Fruit fly (Drosophila melanogaster) whole organism, embryonic: Measurements from ENCODE around the gene Pino.

Experiments
- ATbp ChIP-seq: fragments of 200-800 bp; sonication (Bioruptor generic); optimal IDR thresholded peaks from 2 replicates; lab custom pipeline; 2017; ENCODE audit warnings: missing biosample characterization, mild to moderate bottlenecking, missing genetic modification characterization, missing genetic modification reagents
- Awh ChIP-seq: fragments of 200-800 bp; sonication (Bioruptor generic); IDR thresholded peaks from 2 replicates; pipeline ENCODE4, ENCODE4 v1.3.6; 2022; ENCODE audit warnings: missing biosample characterization, missing genetic modification characterization
- CG10267 ChIP-seq: fragments of 200-800 bp; sonication (Bioruptor generic); optimal IDR thresholded peaks from 2 replicates; lab custom pipeline; 2018; ENCODE audit warnings: missing biosample characterization, mild to moderate bottlenecking, missing genetic modification characterization, moderate library complexity
- CG10274 ChIP-seq: fragments of 200-800 bp; sonication (Bioruptor generic); optimal IDR thresholded peaks from 3 replicates; lab custom pipeline; 2017; ENCODE audit warnings: missing biosample characterization, mild to moderate bottlenecking, missing genetic modification characterization
- CG11695 ChIP-seq: fragments of 200-800 bp; sonication (Bioruptor generic); IDR thresholded peaks from 3 replicates; pipeline ENCODE4 v1.3.6; 2022; ENCODE audit warnings: missing biosample characterization, missing genetic modification characterization
- CG13775 ChIP-seq: fragments of 200-800 bp; sonication (Bioruptor generic); optimal IDR thresholded peaks from 3 replicates; lab custom pipeline; 2017; ENCODE audit warnings: missing biosample characterization, mild to moderate bottlenecking, missing genetic modification characterization
- CG13894 ChIP-seq: fragments of 200-800 bp; sonication (Bioruptor generic); optimal IDR thresholded peaks from 3 replicates; lab custom pipeline; 2018; ENCODE audit warnings: missing biosample characterization, mild to moderate bottlenecking, missing genetic modification characterization, moderate library complexity
- CG18262 ChIP-seq: fragments of 200-800 bp; optimal IDR thresholded peaks from 3 replicates; lab custom pipeline; 2019; ENCODE audit warnings: missing biosample characterization, mild to moderate bottlenecking, missing genetic modification characterization, moderate library complexity
- CG2129 ChIP-seq: fragments of 200-800 bp; sonication (Bioruptor generic); IDR thresholded peaks from 2 replicates; pipeline ENCODE4 v1.3.6; 2022; ENCODE audit warnings: missing biosample characterization, missing genetic modification characterization; ENCODE audit not compliant: partially characterized antibody
- CG2678 ChIP-seq: fragments of 200-800 bp; sonication (Bioruptor generic); optimal IDR thresholded peaks from 3 replicates; lab custom pipeline; 2019; ENCODE audit warnings: missing biosample characterization, mild to moderate bottlenecking, missing genetic modification characterization, moderate library complexity
- CG32772 ChIP-seq: fragments of 200-800 bp; sonication (Bioruptor generic); IDR thresholded peaks from 2 replicates; pipeline ENCODE4 v1.3.6; 2022; ENCODE audit warnings: missing biosample characterization, missing genetic modification characterization
- CG4707 ChIP-seq: fragments of 200-800 bp; sonication (Bioruptor generic); optimal IDR thresholded peaks from 2 replicates; lab custom pipeline; 2018; ENCODE audit warnings: missing biosample characterization, mild to moderate bottlenecking, missing genetic modification characterization, moderate library complexity
- CG6272 ChIP-seq: fragments of 200-800 bp; sonication (Bioruptor generic); IDR thresholded peaks from 2 replicates; pipeline ENCODE4 v1.3.6; 2022; ENCODE audit warnings: missing biosample characterization, missing genetic modification characterization
- CG7271 ChIP-seq: fragments of 200-800 bp; sonication (Bioruptor generic); optimal IDR thresholded peaks from 2 replicates; lab custom pipeline; 2018; ENCODE audit warnings: missing biosample characterization, mild to moderate bottlenecking, missing genetic modification characterization, moderate library complexity
- CG7556 ChIP-seq: fragments of 200-800 bp; sonication (Bioruptor generic); optimal IDR thresholded peaks from 2 replicates; lab custom pipeline; 2017; ENCODE audit warnings: missing biosample characterization, mild to moderate bottlenecking, missing genetic modification characterization
- CG8290 ChIP-seq, 3 experiments: fragments of 200-800 bp; sonication (Bioruptor generic); optimal IDR thresholded peaks; 2 replicates each; lab custom pipeline; 2016 to 2019; ENCODE audit warnings: missing biosample characterization in 3 of 3, missing genetic modification characterization in 3 of 3, mild to moderate bottlenecking in 2 of 3, moderate library complexity in 1 of 3
- CTCF ChIP-seq: fragments of 200-800 bp; sonication (Bioruptor generic); optimal IDR thresholded peaks from 2 replicates; lab custom pipeline; 2017; ENCODE audit warnings: missing biosample characterization, mild to moderate bottlenecking, missing genetic modification characterization, moderate library complexity
- Deaf1 ChIP-seq: fragments of 200-800 bp; optimal IDR thresholded peaks from 3 replicates; lab custom pipeline; 2019; ENCODE audit warnings: missing biosample characterization, mild to moderate bottlenecking, missing genetic modification characterization, moderate library complexity
- Dp ChIP-seq: fragments of 200-800 bp; sonication (Bioruptor generic); optimal IDR thresholded peaks from 2 replicates; lab custom pipeline; 2018; ENCODE audit warnings: missing biosample characterization, mild to moderate bottlenecking, missing genetic modification characterization, moderate library complexity
- GATAe ChIP-seq: fragments of 200-800 bp; sonication (Bioruptor generic); conservative IDR thresholded peaks from 2 replicates; pipeline ENCODE4 v1.3.6; 2022; ENCODE audit warnings: missing biosample characterization, missing genetic modification characterization
- HLH4C ChIP-seq: fragments of 200-800 bp; sonication (Bioruptor generic); IDR thresholded peaks from 3 replicates; pipeline ENCODE4 v1.3.6; 2022; ENCODE audit warnings: missing biosample characterization, missing genetic modification characterization; ENCODE audit not compliant: partially characterized antibody
- HLH54F ChIP-seq: fragments of 200-800 bp; sonication (Bioruptor generic); optimal IDR thresholded peaks from 3 replicates; lab custom pipeline; 2016; ENCODE audit warnings: missing biosample characterization, missing genetic modification characterization
- Hr39 ChIP-seq: fragments of >200 bp; optimal IDR thresholded peaks from 2 replicates; lab custom pipeline; 2017
- Hr51 ChIP-seq, 2 experiments: fragments of 200-800 bp; sonication (Bioruptor generic); optimal IDR thresholded peaks; 2 replicates in 1 of 2; 3 replicates in 1 of 2; lab custom pipeline; 2016 to 2018; ENCODE audit warnings: missing biosample characterization in 2 of 2, missing genetic modification characterization in 2 of 2, mild to moderate bottlenecking in 1 of 2, moderate library complexity in 1 of 2
- Mrtf ChIP-seq: fragments of 200-800 bp; sonication (Bioruptor generic); IDR thresholded peaks from 3 replicates; pipeline ENCODE4 v1.3.6; 2022; ENCODE audit warnings: missing biosample characterization, missing genetic modification characterization
- NC2α ChIP-seq: fragments of 200-800 bp; sonication (Bioruptor generic); optimal IDR thresholded peaks from 2 replicates; lab custom pipeline; 2016; ENCODE audit warnings: missing biosample characterization, missing genetic modification characterization
- NC2β ChIP-seq: fragments of 200-800 bp; sonication (Bioruptor generic); optimal IDR thresholded peaks from 2 replicates; lab custom pipeline; 2016; ENCODE audit warnings: missing biosample characterization, missing genetic modification characterization
- Oaz ChIP-seq: fragments of 200-800 bp; sonication (Bioruptor generic); IDR thresholded peaks from 2 replicates; pipeline ENCODE4 v1.3.6; 2022; ENCODE audit warnings: missing biosample characterization, missing genetic modification characterization
- Pdp1 ChIP-seq, 2 experiments: fragments of 200-800 bp; sonication (Bioruptor generic); optimal IDR thresholded peaks; 3 replicates each; lab custom pipeline; 2016; ENCODE audit warnings: missing biosample characterization in 2 of 2, missing genetic modification characterization in 2 of 2, mild to moderate bottlenecking in 1 of 2, moderate library complexity in 1 of 2
- Scr ChIP-seq: fragments of 200-800 bp; sonication (Bioruptor generic); IDR thresholded peaks from 2 replicates; pipeline ENCODE4 v1.3.6; 2022; ENCODE audit warnings: missing biosample characterization, missing genetic modification characterization; ENCODE audit not compliant: partially characterized antibody
- Sox100B ChIP-seq: fragments of 200-800 bp; sonication (Bioruptor generic); optimal IDR thresholded peaks from 3 replicates; lab custom pipeline; 2018; ENCODE audit warnings: missing biosample characterization, mild to moderate bottlenecking, missing genetic modification characterization
- Trl ChIP-seq, 3 experiments: fragments of >200 bp in 2 of 3; fragments of 200-800 bp in 1 of 3; sonication (Bioruptor generic) in 1 of 3; optimal IDR thresholded peaks; 2 replicates in 1 of 3; 3 replicates in 2 of 3; lab custom pipeline; 2016 to 2017; ENCODE audit warnings: missing biosample characterization in 1 of 3, missing genetic modification characterization in 1 of 3
- Vsx1 ChIP-seq: fragments of 200-800 bp; sonication (Bioruptor generic); optimal IDR thresholded peaks from 2 replicates; lab custom pipeline; 2017; ENCODE audit warnings: missing biosample characterization, mild to moderate bottlenecking, missing genetic modification characterization, missing genetic modification reagents
- ash1 ChIP-seq: fragments of 200-800 bp; sonication (Bioruptor generic); optimal IDR thresholded peaks from 2 replicates; lab custom pipeline; 2018; ENCODE audit warnings: missing biosample characterization, mild to moderate bottlenecking, missing genetic modification characterization
- ato ChIP-seq: fragments of 200-800 bp; sonication (Bioruptor generic); IDR thresholded peaks from 2 replicates; pipeline ENCODE4 v1.3.6; 2022; ENCODE audit warnings: missing biosample characterization, missing genetic modification characterization; ENCODE audit not compliant: partially characterized antibody
- az2 ChIP-seq: fragments of 200-800 bp; sonication (Bioruptor generic); optimal IDR thresholded peaks from 3 replicates; lab custom pipeline; 2016; ENCODE audit warnings: missing biosample characterization, missing genetic modification characterization
- bcd ChIP-seq: fragments of 200-800 bp; sonication (Bioruptor generic); optimal IDR thresholded peaks from 2 replicates; lab custom pipeline; 2017; ENCODE audit warnings: missing biosample characterization, mild to moderate bottlenecking, missing genetic modification characterization
- disco-r ChIP-seq: fragments of 200-800 bp; sonication (Bioruptor generic); optimal IDR thresholded peaks from 2 replicates; lab custom pipeline; 2016; ENCODE audit warnings: missing biosample characterization, missing genetic modification characterization
- lbe ChIP-seq: fragments of 200-800 bp; sonication (Bioruptor generic); optimal IDR thresholded peaks from 2 replicates; lab custom pipeline; 2016; ENCODE audit warnings: missing biosample characterization, mild to moderate bottlenecking, missing genetic modification characterization
- mirr ChIP-seq: fragments of 200-800 bp; sonication (Bioruptor generic); optimal IDR thresholded peaks from 3 replicates; lab custom pipeline; 2018; ENCODE audit warnings: missing biosample characterization, mild to moderate bottlenecking, missing genetic modification characterization
- otp ChIP-seq: fragments of 200-800 bp; sonication (Bioruptor generic); IDR thresholded peaks from 3 replicates; pipeline ENCODE4, ENCODE4 v1.3.6; 2022; ENCODE audit warnings: missing biosample characterization, missing genetic modification characterization
- ro ChIP-seq: fragments of 200-800 bp; sonication (Bioruptor generic); IDR thresholded peaks from 2 replicates; pipeline ENCODE4 v1.3.6; 2022; ENCODE audit warnings: missing biosample characterization, missing genetic modification characterization
- sens ChIP-seq: fragments of 200-800 bp; sonication (Bioruptor generic); peaks from one replicate; lab custom pipeline; 2016; ENCODE audit warnings: missing biosample characterization, missing genetic modification characterization
- shn ChIP-seq: fragments of 200-800 bp; sonication (Bioruptor generic); optimal IDR thresholded peaks from 3 replicates; lab custom pipeline; 2016; ENCODE audit warnings: missing biosample characterization, missing genetic modification characterization
- slbo ChIP-seq: fragments of 200-800 bp; sonication (Bioruptor generic); IDR thresholded peaks from 2 replicates; pipeline ENCODE4 v1.3.6; 2022; ENCODE audit warnings: missing biosample characterization, missing genetic modification characterization
- tup ChIP-seq: fragments of 200-800 bp; sonication (Bioruptor generic); optimal IDR thresholded peaks from 2 replicates; lab custom pipeline; 2016; ENCODE audit warnings: missing biosample characterization, mild to moderate bottlenecking, missing genetic modification characterization, moderate library complexity
- wek ChIP-seq: fragments of 200-800 bp; sonication (Bioruptor generic); optimal IDR thresholded peaks from 3 replicates; lab custom pipeline; 2018; ENCODE audit warnings: missing biosample characterization, mild to moderate bottlenecking, missing genetic modification characterization, moderate library complexity

Pino gene

DNA sequence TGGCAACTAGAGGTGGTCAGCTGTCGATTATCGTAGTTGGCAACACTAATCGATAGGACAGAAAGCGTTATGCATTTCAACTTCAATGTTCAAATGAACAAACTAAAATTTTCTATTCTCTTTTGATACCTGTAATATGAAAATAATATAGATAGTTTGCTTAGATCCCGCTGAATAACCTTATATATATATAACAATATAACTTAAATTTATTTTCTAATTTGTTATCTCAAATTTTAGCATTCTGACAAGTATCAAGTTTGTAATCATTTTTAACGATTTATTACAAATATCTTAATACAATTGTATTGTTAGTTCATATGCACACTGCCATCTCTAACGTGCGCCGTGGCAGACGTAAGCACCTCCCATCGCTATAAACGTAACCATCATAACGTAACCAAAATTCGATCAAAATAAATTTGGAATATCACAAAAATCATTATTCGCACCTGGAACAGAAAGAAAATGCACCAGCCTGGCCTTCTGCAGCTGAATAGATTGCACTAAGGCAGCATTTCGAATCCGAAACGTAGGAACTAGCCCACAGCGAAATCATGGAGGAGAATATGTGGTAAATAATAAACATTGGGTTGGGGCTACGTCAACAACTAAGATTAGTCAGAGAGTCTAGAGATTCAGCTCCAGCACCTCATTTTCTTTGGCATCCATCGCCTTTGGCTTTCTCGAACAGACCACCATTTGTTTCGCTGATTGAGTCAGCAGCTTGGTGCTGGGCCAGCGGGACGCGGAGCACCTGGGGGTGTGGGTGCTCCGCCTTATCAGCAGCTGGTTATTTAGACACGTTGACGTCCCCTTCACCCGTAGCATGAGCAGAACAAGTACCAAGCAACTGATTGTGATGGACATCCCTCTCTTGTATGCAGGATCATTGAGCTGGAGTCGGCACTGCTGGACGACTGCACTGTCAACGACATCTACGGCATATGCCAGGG, at the start of gene Pino, which contains the start of gene TBC1D23 (continued):
- peak; percentile 26 to 41 for TF ChIP-seq Pdp1 (GFP tag; optimal IDR thresholded peaks at IDR 0.05; lab: Kevin White, UChicago)
- TF ChIP-seq CG4707 (GFP tag; lab: Kevin White, UChicago): no peak
- TF ChIP-seq Scr (GFP tag; lab: Robert Waterston, UW): peak; percentile 80
- TF ChIP-seq CG2129 (GFP tag; lab: Robert Waterston, UW): peak; percentile 41; the same call in 1 of the 2 replicates
- peak; percentile 35 for TF ChIP-seq ro (GFP tag; lab: Robert Waterston, UW)
- peak; percentile 64 for TF ChIP-seq az2 (GFP tag; lab: Kevin White, UChicago)
- TF ChIP-seq Trl (optimal IDR thresholded peaks at IDR 0.05; lab: Kevin White, UChicago): no peak
- TF ChIP-seq Trl (GFP tag; optimal IDR thresholded peaks at IDR 0.05; lab: Kevin White, UChicago): peak; percentile 2
- TF ChIP-seq CTCF (GFP tag; lab: Kevin White, UChicago): no peak
- peak; percentile 71 for TF ChIP-seq Sox100B
- peak; percentile 56 for TF ChIP-seq CG32772
- peak; percentile 5 for TF ChIP-seq Dp (GFP tag; lab: Kevin White, UChicago)
- TF ChIP-seq bcd: peak; percentile 72
- TF ChIP-seq CG10274 (GFP tag; lab: Kevin White, UChicago): no peak
- TF ChIP-seq CG6272: peak; percentile 65
- TF ChIP-seq CG13894 (tag; lab: Kevin White, UChicago): peak; percentile 37
- peak; percentile 26 for TF ChIP-seq HLH54F (GFP tag; lab: Kevin White, UChicago)
- peak; percentile 71 for TF ChIP-seq CG7556 (GFP tag; lab: Kevin White, UChicago)
- no peak for TF ChIP-seq otp (GFP tag; lab: Robert Waterston, UW)
- TF ChIP-seq CG10267 (tag; lab: Kevin White, UChicago): peak; percentile 67
- no peak for TF ChIP-seq shn (GFP tag; lab: Kevin White, UChicago)
- peak; percentile 75 for TF ChIP-seq CG13775
- TF ChIP-seq NC2α (GFP tag; lab: Kevin White, UChicago): no peak
- peak; percentile 46; the same call in 1 of the 2 replicates for TF ChIP-seq Oaz (GFP tag; lab: Robert Waterston, UW)
- no peak for TF ChIP-seq disco-r (GFP tag; lab: Kevin White, UChicago)
- TF ChIP-seq Awh: peak; percentile 55; the same call in 1 of the 2 replicates
- TF ChIP-seq CG2678 (tag; lab: Kevin White, UChicago): peak; percentile 78
- peak; percentile 24 for TF ChIP-seq Deaf1
- 0 out of 2 replicates have a peak, but pooled peaks have one; percentile 18 for TF ChIP-seq GATAe (GFP tag; lab: Robert Waterston, UW)
- no peak for TF ChIP-seq ash1 (GFP tag; lab: Kevin White, UChicago)
- TF ChIP-seq HLH4C (GFP tag; lab: Robert Waterston, UW): peak; percentile 41; the same call in 1 of the 3 replicates
- no peak for TF ChIP-seq tup (GFP tag; lab: Kevin White, UChicago)
- peak; percentile 19 for TF ChIP-seq Vsx1
- TF ChIP-seq slbo: peak; percentile 86
- TF ChIP-seq wek (GFP tag; lab: Kevin White, UChicago): no peak
- no peak for TF ChIP-seq ATbp
- TF ChIP-seq lbe (GFP tag; lab: Kevin White, UChicago): peak; percentile 37
- peak; percentile 50; the same call in 2 of the 3 replicates for TF ChIP-seq Mrtf (GFP tag; lab: Robert Waterston, UW)
- TF ChIP-seq CG18262 (tag; lab: Kevin White, UChicago): peak; percentile 74
- no peak for TF ChIP-seq ato (GFP tag; lab: Robert Waterston, UW)
- no peak for TF ChIP-seq mirr
- TF ChIP-seq Hr39 (lab: Kevin White, UChicago): no peak
- peak; percentile 86 for TF ChIP-seq sens
- no peak for TF ChIP-seq NC2β (GFP tag; lab: Kevin White, UChicago)
- peak; percentile 54 to 75 for TF ChIP-seq Hr51 (GFP tag; optimal IDR thresholded peaks at IDR 0.05; lab: Kevin White, UChicago)
- no peak for TF ChIP-seq CG8290 (GFP tag; optimal IDR thresholded peaks at IDR 0.05; lab: Kevin White, UChicago)
- TF ChIP-seq CG8290 (tag; optimal IDR thresholded peaks at IDR 0.05; lab: Kevin White, UChicago): peak in 1 of 2 experiments; percentile 58
- TF ChIP-seq CG7271 (tag; lab: Kevin White, UChicago): no peak
- TF ChIP-seq CG11695: peak; percentile 69
